Fruit fly (Drosophila melanogaster): ENCODE results near the gene CG8661.

Gene CG8661

DNA sequence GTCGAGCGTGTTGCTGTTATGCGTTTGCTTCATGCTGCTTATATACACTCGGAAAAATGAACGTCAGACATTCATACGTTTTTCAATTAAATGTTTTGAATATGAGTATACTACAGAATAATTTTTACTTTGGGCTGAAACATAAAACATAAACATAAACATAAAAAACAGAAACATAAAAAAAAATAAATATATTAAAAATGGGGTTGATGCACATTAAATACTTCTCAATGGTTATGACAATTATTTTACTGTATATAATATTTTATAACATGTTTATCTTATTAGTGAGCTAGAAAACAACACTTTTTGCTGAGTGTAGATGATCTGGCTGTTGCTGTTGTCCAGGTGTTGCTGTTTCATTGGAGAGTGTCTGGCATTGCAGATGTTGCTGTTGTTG, 46.9 kb downstream of the CG8661 start (continued):
- TF ChIP-seq CG10979 (tag; optimal IDR thresholded peaks at IDR 0.05) (peak; percentile 42), chinmo (GFP tag; IDR thresholded peaks at IDR 0.05; ENCODE audit: partially characterized antibody) (no peak), CG18262 (tag; optimal IDR thresholded peaks at IDR 0.05) (peak; percentile 41), sc (optimal IDR thresholded peaks at IDR 0.05) (no peak), sc (GFP tag; optimal IDR thresholded peaks at IDR 0.05) (no peak), CoRest (tag; optimal IDR thresholded peaks at IDR 0.05) (peak; percentile 21), dmrt99B (tag; optimal IDR thresholded peaks at IDR 0.05) (peak; percentile 67), usp (GFP tag; optimal IDR thresholded peaks at IDR 0.05) (no peak), CG6254 (GFP tag; optimal IDR thresholded peaks at IDR 0.05) (no peak), CG13424 (tag; optimal IDR thresholded peaks at IDR 0.05) (peak; percentile 20), CG15269 (tag; optimal IDR thresholded peaks at IDR 0.05) (peak; percentile 18), ewg (GFP tag; optimal IDR thresholded peaks at IDR 0.05) (peak; percentile 0), twi (tag; optimal IDR thresholded peaks at IDR 0.05) (no peak), CG9797 (GFP tag; optimal IDR thresholded peaks at IDR 0.05) (no peak), ems (GFP tag; optimal IDR thresholded peaks at IDR 0.05) (no peak), nmo (GFP tag; optimal IDR thresholded peaks at IDR 0.05) (peak; percentile 24), CG31441 (GFP tag; IDR thresholded peaks at IDR 0.05) (peak; percentile 51), CG2712 (tag; optimal IDR thresholded peaks at IDR 0.05) (peak; percentile 36), unpg (GFP tag; optimal IDR thresholded peaks at IDR 0.05) (peak; percentile 39), gfzf (GFP tag; optimal IDR thresholded peaks at IDR 0.05) (no peak), Xbp1 (GFP tag; optimal IDR thresholded peaks at IDR 0.05) (no peak), CG14710 (tag; optimal IDR thresholded peaks at IDR 0.05) (peak; percentile 14), CG3163 (GFP tag; optimal IDR thresholded peaks at IDR 0.05) (no peak), Oli (tag; optimal IDR thresholded peaks at IDR 0.05) (peak; percentile 47), CG7839 (tag; optimal IDR thresholded peaks at IDR 0.05) (peak; percentile 38), CG3995 (GFP tag; optimal IDR thresholded peaks at IDR 0.05) (no peak), E2f1 (GFP tag; IDR thresholded peaks at IDR 0.05) (0 out of 2 replicates have a peak, but pooled peaks have one; percentile 15), nerfin-2 (GFP tag; IDR thresholded peaks at IDR 0.05; ENCODE audit: partially characterized antibody) (no peak), Mrtf (GFP tag; IDR thresholded peaks at IDR 0.05) (no peak), grau (tag; optimal IDR thresholded peaks at IDR 0.05) (peak; percentile 14), fd96Cb (tag; optimal IDR thresholded peaks at IDR 0.05) (peak; percentile 30), mirr (GFP tag; optimal IDR thresholded peaks at IDR 0.05) (no peak), CG18476 (GFP tag; optimal IDR thresholded peaks at IDR 0.05) (no peak), Asciz (GFP tag; optimal IDR thresholded peaks at IDR 0.05) (peak; percentile 13), CG12071 (GFP tag; optimal IDR thresholded peaks at IDR 0.05) (no peak), sug (tag; optimal IDR thresholded peaks at IDR 0.05) (no peak), dmrt11E (tag; optimal IDR thresholded peaks at IDR 0.05) (peak; percentile 28), B-H1 (GFP tag; IDR thresholded peaks at IDR 0.05) (no peak), Antp (GFP tag; optimal IDR thresholded peaks at IDR 0.05) (no peak), emc (GFP tag; optimal IDR thresholded peaks at IDR 0.05) (no peak), Xrp1 (GFP tag; IDR thresholded peaks at IDR 0.05) (peak; percentile 50), CG10366 (GFP tag; IDR thresholded peaks at IDR 0.05) (no peak), CG17361 (GFP tag; IDR thresholded peaks at IDR 0.05) (0 out of 3 replicates have a peak, but pooled peaks have one; percentile 46), az2 (GFP tag; optimal IDR thresholded peaks at IDR 0.05) (peak; percentile 27), lola (GFP tag; optimal IDR thresholded peaks at IDR 0.05) (peak in 1 of 3 experiments; percentile 26), wor (GFP tag; IDR thresholded peaks at IDR 0.05) (0 out of 2 replicates have a peak, but pooled peaks have one; percentile 23), CG11695 (GFP tag; IDR thresholded peaks at IDR 0.05) (no peak), sob (GFP tag; IDR thresholded peaks at IDR 0.05) (no peak), cad (GFP tag; optimal IDR thresholded peaks at IDR 0.05) (no peak), Lhr (GFP tag; optimal IDR thresholded peaks at IDR 0.05) (no peak), PHDP (tag; optimal IDR thresholded peaks at IDR 0.05) (peak; percentile 18)
